Fruit fly (Drosophila melanogaster): ENCODE measurements around the gene PpV.

DNA sequence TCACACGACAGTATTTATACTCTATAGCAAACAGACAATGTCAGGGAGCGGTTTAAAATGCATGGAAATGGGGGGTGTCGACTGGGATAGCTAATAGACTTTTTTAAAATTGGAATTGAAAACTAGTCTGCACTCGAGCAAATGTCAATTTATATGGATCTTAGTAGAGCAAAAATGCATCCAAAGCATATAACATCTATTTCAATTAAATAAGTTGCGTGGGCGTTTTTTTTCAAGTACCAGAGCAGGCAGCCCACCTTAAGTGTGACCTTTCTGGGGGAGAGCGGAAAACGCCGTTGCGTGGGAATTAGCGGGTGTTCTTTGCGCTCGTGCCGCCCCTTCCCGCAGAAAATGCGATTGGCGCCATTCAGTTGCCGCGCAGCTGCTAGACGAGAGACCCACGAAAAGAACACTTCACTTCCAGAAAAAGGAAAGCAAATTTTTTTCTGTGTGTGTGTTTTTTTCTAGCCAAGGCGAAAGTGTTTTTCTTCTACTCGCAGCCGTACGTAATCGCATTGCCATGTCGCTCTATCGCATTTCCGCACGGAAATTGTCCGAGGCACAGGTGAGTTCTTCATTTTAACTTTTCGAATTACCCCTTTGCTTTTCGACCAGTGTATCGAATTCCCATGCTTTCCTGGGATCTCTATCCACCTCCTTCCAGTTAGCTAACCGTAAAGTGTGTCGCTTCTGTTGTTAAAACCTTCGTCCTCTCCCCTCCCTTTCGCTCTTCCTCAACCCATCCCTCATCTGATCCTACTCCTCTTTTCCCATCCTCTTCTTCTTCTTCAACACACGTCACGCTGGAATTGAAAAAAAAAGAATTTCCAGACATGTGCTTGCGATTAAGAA lies 20.6 kb downstream of the PpV start:
- TF ChIP-seq pan (optimal IDR thresholded peaks at IDR 0.05) (no peak), psq (optimal IDR thresholded peaks at IDR 0.05) (no peak), usp (GFP tag; optimal IDR thresholded peaks at IDR 0.05) (no peak), EcR (GFP tag; optimal IDR thresholded peaks at IDR 0.05) (no peak), CG8478 (optimal IDR thresholded peaks at IDR 0.05) (no peak)
